Worm (Caenorhabditis elegans): ENCODE data around the gene sru-42.

Gene sru-42

DNA sequence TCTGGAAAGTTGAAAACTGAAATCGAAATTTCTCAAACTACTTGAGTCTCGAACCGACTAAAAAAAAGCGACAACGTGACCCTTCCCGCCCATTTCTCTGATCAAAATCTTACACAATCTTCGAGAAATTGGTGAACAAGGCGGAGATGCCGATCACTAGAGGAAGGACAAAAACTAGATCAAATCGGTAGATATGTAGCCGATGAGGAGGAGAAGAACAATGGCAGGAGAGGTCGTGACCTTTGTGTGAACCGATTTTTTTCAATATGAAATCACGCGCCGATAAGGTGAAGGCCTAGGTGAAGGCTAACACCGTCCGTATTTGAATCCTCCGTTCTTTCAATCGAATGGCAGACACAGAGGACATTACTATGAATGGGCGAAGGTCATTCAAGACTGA is 10.7 kb downstream of the sru-42 start:
- TF ChIP-seq ceh-30 (tag; optimal IDR thresholded peaks at IDR 0.05) (no peak), rnt-1 (tag; optimal IDR thresholded peaks at IDR 0.05) (peak; percentile 22)

DNA sequence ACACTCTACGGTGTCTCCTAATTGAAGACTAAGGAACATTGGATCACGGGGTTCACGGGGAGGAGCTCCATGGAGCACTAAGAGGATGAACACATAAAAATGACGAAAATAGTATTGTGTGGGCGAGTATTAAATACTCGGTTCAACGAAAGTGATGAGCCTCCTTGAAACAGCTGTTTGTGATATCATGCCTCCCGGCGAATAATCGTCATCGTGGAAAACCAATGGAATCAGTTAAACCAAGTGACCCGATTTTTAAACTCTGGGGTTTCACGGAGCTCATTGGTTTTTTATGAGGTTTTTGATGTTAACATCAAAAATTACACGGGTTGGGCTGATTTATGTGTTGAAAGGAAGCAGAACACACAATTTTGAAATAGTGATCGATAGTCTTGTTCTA is 11.3 kb downstream of the sru-42 start:
- TF ChIP-seq unc-55 (GFP tag; optimal IDR thresholded peaks at IDR 0.05), result no peak

DNA sequence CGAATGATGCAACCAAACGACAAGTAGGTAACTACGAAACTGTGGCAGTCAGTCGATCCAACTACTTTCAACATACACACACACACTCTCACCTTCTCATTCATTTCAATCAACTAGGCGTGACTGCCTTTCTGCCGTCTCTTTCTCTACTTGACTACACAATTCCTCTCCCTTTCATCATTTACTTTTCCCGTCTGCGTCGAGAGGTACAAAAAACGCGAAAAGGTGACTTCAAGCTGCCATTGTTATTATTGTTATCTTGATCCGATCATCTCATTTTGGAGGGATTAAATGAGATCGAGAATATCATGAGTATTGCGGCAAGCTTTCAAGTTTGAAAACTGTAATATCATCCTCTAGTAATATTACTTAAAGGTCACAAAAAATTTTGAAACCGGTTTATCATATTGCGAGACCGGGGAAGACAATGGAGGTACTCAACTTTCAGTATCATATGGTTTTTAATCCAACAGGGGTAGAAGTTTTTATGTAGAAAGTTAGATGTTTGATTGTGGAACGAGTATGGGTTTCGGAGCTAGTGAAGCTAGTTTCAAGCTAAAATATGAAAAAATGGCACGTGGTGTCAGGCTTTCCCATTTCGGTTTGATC is 13.9 kb downstream of the sru-42 start:
- no peak for TF ChIP-seq ttx-3 (tag; optimal IDR thresholded peaks at IDR 0.05)
- TF ChIP-seq pros-1 (tag; optimal IDR thresholded peaks at IDR 0.05), result no peak
- no peak for TF ChIP-seq ztf-16 (tag; optimal IDR thresholded peaks at IDR 0.05)
- peak; percentile 62 for TF ChIP-seq pax-1 (tag; optimal IDR thresholded peaks at IDR 0.05)
- TF ChIP-seq ceh-34 (tag; optimal IDR thresholded peaks at IDR 0.05), result no peak
- no peak for TF ChIP-seq zip-5 (tag; optimal IDR thresholded peaks at IDR 0.05)
- TF ChIP-seq unc-3 (GFP tag; conservative IDR thresholded peaks at IDR 0.05), result no peak
- no peak for TF ChIP-seq unc-3 (tag; optimal IDR thresholded peaks at IDR 0.05)
- no peak for TF ChIP-seq pha-4 (tag; optimal IDR thresholded peaks at IDR 0.05)
- TF ChIP-seq unc-55 (GFP tag; optimal IDR thresholded peaks at IDR 0.05), result peak; percentile 60
- no peak for TF ChIP-seq ceh-2 (tag; optimal IDR thresholded peaks at IDR 0.05)
- TF ChIP-seq dve-1 (tag; optimal IDR thresholded peaks at IDR 0.05), result peak; percentile 57
- TF ChIP-seq ceh-18 (tag; optimal IDR thresholded peaks at IDR 0.05), result peak; percentile 20
- TF ChIP-seq ama-1 (optimal IDR thresholded peaks at IDR 0.05), result no peak
- TF ChIP-seq che-1 (tag; optimal IDR thresholded peaks at IDR 0.05), result no peak
- no peak for TF ChIP-seq fkh-6 (tag; optimal IDR thresholded peaks at IDR 0.05)
- TF ChIP-seq hlh-8 (tag; optimal IDR thresholded peaks at IDR 0.05), result no peak
- TF ChIP-seq tbx-7 (tag; optimal IDR thresholded peaks at IDR 0.05), result no peak
- no peak for TF ChIP-seq ceh-45 (GFP tag; IDR thresholded peaks at IDR 0.05)
- TF ChIP-seq rnt-1 (tag; optimal IDR thresholded peaks at IDR 0.05), result peak; percentile 17
- TF ChIP-seq ahr-1 (tag; optimal IDR thresholded peaks at IDR 0.05), result no peak
- no peak for TF ChIP-seq eyg-1 (tag; optimal IDR thresholded peaks at IDR 0.05)
- no peak for TF ChIP-seq lin-11 (tag; optimal IDR thresholded peaks at IDR 0.05)
- no peak for TF ChIP-seq npax-4 (tag; optimal IDR thresholded peaks at IDR 0.05)
- TF ChIP-seq K09A11.1 (tag; optimal IDR thresholded peaks at IDR 0.05; ENCODE audit: insufficient read depth), result no peak
- no peak for TF ChIP-seq C38D4.7 (GFP tag; optimal IDR thresholded peaks at IDR 0.05)
- TF ChIP-seq nfya-1 (tag; optimal IDR thresholded peaks at IDR 0.05), result no peak
- TF ChIP-seq lim-6 (tag; optimal IDR thresholded peaks at IDR 0.05), result no peak
- TF ChIP-seq ets-4 (tag; optimal IDR thresholded peaks at IDR 0.05), result no peak
- TF ChIP-seq ceh-31 (tag; optimal IDR thresholded peaks at IDR 0.05), result peak; percentile 22
- no peak for TF ChIP-seq C08G9.2 (tag; optimal IDR thresholded peaks at IDR 0.05)

DNA sequence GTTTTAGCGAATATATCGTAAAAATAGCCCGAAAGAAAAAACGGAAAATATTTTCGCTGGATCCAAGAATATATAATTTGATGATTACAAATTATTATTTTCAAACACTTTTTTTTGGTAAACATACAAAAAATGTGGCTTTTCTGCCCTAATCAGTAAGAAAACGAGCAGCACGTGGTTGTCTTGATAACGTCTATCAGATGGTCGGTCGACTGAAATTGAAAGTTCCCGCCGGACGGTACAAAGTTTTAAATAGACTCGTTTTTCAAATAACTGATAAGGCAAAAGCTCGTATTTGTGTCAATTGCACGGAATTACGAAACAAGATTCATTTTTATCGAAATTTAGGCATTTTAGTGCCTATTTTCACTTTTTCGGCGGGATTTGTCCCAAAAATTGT is 16.5 kb downstream of the sru-42 start:
- no peak for TF ChIP-seq dmd-4 (tag; optimal IDR thresholded peaks at IDR 0.05; ENCODE audit: borderline replicate concordance)
- TF ChIP-seq lim-6 (tag; optimal IDR thresholded peaks at IDR 0.05), result no peak
- peak; percentile 5 for TF ChIP-seq pqm-1 (tag; optimal IDR thresholded peaks at IDR 0.05)
- peak; percentile 75 for TF ChIP-seq elt-2 (tag; optimal IDR thresholded peaks at IDR 0.05)
- no peak for TF ChIP-seq odd-2 (tag; optimal IDR thresholded peaks at IDR 0.05)
- TF ChIP-seq ama-1 (optimal IDR thresholded peaks at IDR 0.05), result no peak
- no peak for TF ChIP-seq syd-9 (tag; optimal IDR thresholded peaks at IDR 0.05)
- TF ChIP-seq ceh-14 (tag; optimal IDR thresholded peaks at IDR 0.05), result no peak
- TF ChIP-seq sox-2 (GFP tag; IDR thresholded peaks at IDR 0.05), result no peak

Data from whole organism, late embryonic.